Fruit fly (Drosophila melanogaster): ENCODE data around the gene CG7886.

Gene CG7886

dm6 chr3R:14624088-14624619, 18.2 kb downstream of the CG7886 start (continued):
- TF ChIP-seq CG13424 (tag; optimal IDR thresholded peaks at IDR 0.05) = peak; percentile 42
- no peak for TF ChIP-seq CG31365 (tag; optimal IDR thresholded peaks at IDR 0.05)
- TF ChIP-seq mld (GFP tag; IDR thresholded peaks at IDR 0.05; ENCODE audit: partially characterized antibody) = 0 out of 3 replicates have a peak, but pooled peaks have one; percentile 3
- TF ChIP-seq CrebB (tag; optimal IDR thresholded peaks at IDR 0.05) = no peak
- no peak for TF ChIP-seq stwl (tag; optimal IDR thresholded peaks at IDR 0.05)
- peak; percentile 30 for TF ChIP-seq Max (GFP tag; optimal IDR thresholded peaks at IDR 0.05)
- peak; percentile 52 for TF ChIP-seq CG9609 (GFP tag; optimal IDR thresholded peaks at IDR 0.05)
- TF ChIP-seq CG3407 (GFP tag; optimal IDR thresholded peaks at IDR 0.05) = peak; percentile 14
- peak; percentile 15 for TF ChIP-seq Vsx1 (GFP tag; optimal IDR thresholded peaks at IDR 0.05)
- no peak for TF ChIP-seq CG7987 (GFP tag; optimal IDR thresholded peaks at IDR 0.05)
- TF ChIP-seq CHES-1-like (GFP tag; optimal IDR thresholded peaks at IDR 0.05) = no peak
- no peak for TF ChIP-seq wdn (GFP tag; IDR thresholded peaks at IDR 0.05)
- no peak for TF ChIP-seq hb (GFP tag; IDR thresholded peaks at IDR 0.05; ENCODE audit: partially characterized antibody)
- TF ChIP-seq abd-A (tag; optimal IDR thresholded peaks at IDR 0.05) = no peak
- TF ChIP-seq Bdp1 (GFP tag; optimal IDR thresholded peaks at IDR 0.05) = no peak
- TF ChIP-seq klu (GFP tag; IDR thresholded peaks at IDR 0.05) = no peak
- TF ChIP-seq CG33557 (GFP tag; optimal IDR thresholded peaks at IDR 0.05) = peak; percentile 64
- TF ChIP-seq maf-S (GFP tag; optimal IDR thresholded peaks at IDR 0.05) = peak; percentile 12
- no peak for TF ChIP-seq CG14860 (GFP tag; IDR thresholded peaks at IDR 0.05; ENCODE audit: partially characterized antibody)
- TF ChIP-seq E2f2 (GFP tag; IDR thresholded peaks at IDR 0.05) = peak; percentile 29; the same call in 1 of the 2 replicates
- TF ChIP-seq Six4 (GFP tag; optimal IDR thresholded peaks at IDR 0.05) = peak; percentile 58
- TF ChIP-seq Meics (GFP tag; optimal IDR thresholded peaks at IDR 0.05) = no peak
- peak; percentile 55; the same call in 2 of the 3 replicates for TF ChIP-seq zfh1 (GFP tag; IDR thresholded peaks at IDR 0.05)
- TF ChIP-seq sc (optimal IDR thresholded peaks at IDR 0.05) = no peak
- peak; percentile 53 for TF ChIP-seq sc (GFP tag; optimal IDR thresholded peaks at IDR 0.05)
- TF ChIP-seq caup (GFP tag; optimal IDR thresholded peaks at IDR 0.05; ENCODE audit: severe bottlenecking) = no peak
- no peak for TF ChIP-seq Optix (GFP tag; IDR thresholded peaks at IDR 0.05)
- TF ChIP-seq YL-1 (GFP tag; optimal IDR thresholded peaks at IDR 0.05) = no peak
- TF ChIP-seq CG13894 (tag; optimal IDR thresholded peaks at IDR 0.05) = no peak
- no peak for TF ChIP-seq GATAe (GFP tag; conservative IDR thresholded peaks at IDR 0.05)
- no peak for TF ChIP-seq CG18764 (GFP tag; optimal IDR thresholded peaks at IDR 0.05)
- no peak for TF ChIP-seq Sry-β (GFP tag; optimal IDR thresholded peaks at IDR 0.05)
- peak; percentile 28 for TF ChIP-seq CG1603 (tag; optimal IDR thresholded peaks at IDR 0.05)
- TF ChIP-seq wek (GFP tag; optimal IDR thresholded peaks at IDR 0.05) = no peak
- no peak for TF ChIP-seq Tbp (GFP tag; optimal IDR thresholded peaks at IDR 0.05)
- TF ChIP-seq cas (GFP tag; IDR thresholded peaks at IDR 0.05) = no peak
- no peak; the same call in 2 of the 3 replicates for TF ChIP-seq CG11695 (GFP tag; IDR thresholded peaks at IDR 0.05)
- 0 out of 3 replicates have a peak, but pooled peaks have one; percentile 13 for TF ChIP-seq z (GFP tag; IDR thresholded peaks at IDR 0.05)
- TF ChIP-seq HmgD (GFP tag; optimal IDR thresholded peaks at IDR 0.05) = no peak
- no peak for TF ChIP-seq CG11723 (GFP tag; optimal IDR thresholded peaks at IDR 0.05)
- TF ChIP-seq Adf1 (GFP tag; IDR thresholded peaks at IDR 0.05) = no peak
- TF ChIP-seq CG10274 (GFP tag; optimal IDR thresholded peaks at IDR 0.05) = no peak
- TF ChIP-seq amos (GFP tag; IDR thresholded peaks at IDR 0.05; ENCODE audit: partially characterized antibody) = no peak
- TF ChIP-seq HLHmδ (GFP tag; optimal IDR thresholded peaks at IDR 0.05) = peak; percentile 12
- TF ChIP-seq CG2678 (tag; optimal IDR thresholded peaks at IDR 0.05) = no peak
- no peak for TF ChIP-seq salm (tag; optimal IDR thresholded peaks at IDR 0.05)
- TF ChIP-seq CG12104 (GFP tag; optimal IDR thresholded peaks at IDR 0.05) = no peak
- no peak for TF ChIP-seq Ets65A (GFP tag)
- TF ChIP-seq ken (GFP tag; IDR thresholded peaks at IDR 0.05) = no peak
- TF ChIP-seq Hey (tag; optimal IDR thresholded peaks at IDR 0.05) = no peak
- no peak for TF ChIP-seq bowl (GFP tag; IDR thresholded peaks at IDR 0.05)

Measured in whole organism, embryonic.